Worm (Caenorhabditis elegans) whole organism, L2 larva: Measurements from ENCODE around the gene daam-1.

Experiments
- egl-27 ChIP-seq: sonication (generic microtip); optimal IDR thresholded peaks from 3 replicates; lab custom pipeline; 2017; ENCODE audit warnings: missing biosample characterization, missing genetic modification reagents, missing genetic modification characterization
- lin-39 ChIP-seq: fragments of 150-350 bp; optimal IDR thresholded peaks from 2 replicates; lab custom pipeline; 2014; ENCODE audit warnings: missing biosample characterization, missing genetic modification reagents, missing genetic modification characterization
- nhr-12 ChIP-seq: fragments of 150-350 bp; optimal IDR thresholded peaks from 2 replicates; lab custom pipeline; 2014; ENCODE audit warnings: missing biosample characterization, missing genetic modification characterization
- nhr-23 ChIP-seq: fragments of 150-350 bp; optimal IDR thresholded peaks from 2 replicates; lab custom pipeline; 2014; ENCODE audit warnings: missing biosample characterization, missing genetic modification reagents, missing genetic modification characterization
- peb-1 ChIP-seq: fragments of 150-350 bp; optimal IDR thresholded peaks from 2 replicates; lab custom pipeline; 2014; ENCODE audit warnings: missing biosample characterization, missing genetic modification characterization
- sem-4 ChIP-seq: fragments of 150-350 bp; optimal IDR thresholded peaks from 2 replicates; lab custom pipeline; 2014; ENCODE audit warnings: missing biosample characterization, missing genetic modification reagents, missing genetic modification characterization
- snpc-4 ChIP-seq: fragments of 150-350 bp; optimal IDR thresholded peaks from 2 replicates; lab custom pipeline; 2014; ENCODE audit warnings: missing biosample characterization, missing genetic modification characterization
- unc-62 ChIP-seq: fragments of 150-350 bp; optimal IDR thresholded peaks from 2 replicates; lab custom pipeline; 2014; ENCODE audit warnings: missing biosample characterization, missing genetic modification reagents, missing genetic modification characterization
- zag-1 ChIP-seq: fragments of 150-350 bp; optimal IDR thresholded peaks from 2 replicates; lab custom pipeline; 2014; ENCODE audit warnings: missing biosample characterization, missing genetic modification characterization

ce11 chrV:66506-66905 lies 17.1 kb downstream of the daam-1 start:
- TF ChIP-seq peb-1 (no peak), lin-39 (tag; lab: Kevin White, UChicago) (no peak), nhr-23 (tag; lab: Kevin White, UChicago) (no peak), nhr-12 (tag; lab: Kevin White, UChicago) (no peak), unc-62 (no peak), snpc-4 (tag; lab: Kevin White, UChicago) (no peak), egl-27 (no peak), sem-4 (tag; lab: Kevin White, UChicago) (no peak), zag-1 (no peak)
